Fruit fly (Drosophila melanogaster): ENCODE data around the gene Pdk1.

The Pdk1 gene

dm6 chr3L:174501-174900 is 45.3 kb downstream of the Pdk1 start (continued):
- TF ChIP-seq CG34376 (GFP tag; optimal IDR thresholded peaks at IDR 0.05) (no peak), Scr (GFP tag; IDR thresholded peaks at IDR 0.05; ENCODE audit: partially characterized antibody) (peak; percentile 89), CG2712 (tag; optimal IDR thresholded peaks at IDR 0.05) (peak; percentile 3), BEAF-32 (GFP tag; optimal IDR thresholded peaks at IDR 0.05) (peak; percentile 84)

- no peak for TF ChIP-seq Ravus (GFP tag; IDR thresholded peaks at IDR 0.05)
- TF ChIP-seq pum (GFP tag; optimal IDR thresholded peaks at IDR 0.05): no peak
- no peak for TF ChIP-seq Lim3 (GFP tag; IDR thresholded peaks at IDR 0.05)
- peak in 1 of 3 experiments; percentile 23 for TF ChIP-seq lola (GFP tag; optimal IDR thresholded peaks at IDR 0.05)
- TF ChIP-seq CG8944 (GFP tag; optimal IDR thresholded peaks at IDR 0.05): no peak
- no peak for TF ChIP-seq CG7357 (GFP tag; IDR thresholded peaks at IDR 0.05)
- no peak for TF ChIP-seq bcd (GFP tag; optimal IDR thresholded peaks at IDR 0.05)
- peak; percentile 80 for TF ChIP-seq sd (tag; optimal IDR thresholded peaks at IDR 0.05)
- peak; percentile 59 for TF ChIP-seq CG13287 (GFP tag; IDR thresholded peaks at IDR 0.05; ENCODE audit: partially characterized antibody)
- no peak for TF ChIP-seq Hr51 (GFP tag; optimal IDR thresholded peaks at IDR 0.05)
- no peak for TF ChIP-seq CG9727 (GFP tag; optimal IDR thresholded peaks at IDR 0.05)
- TF ChIP-seq CG15514 (GFP tag; optimal IDR thresholded peaks at IDR 0.05): peak; percentile 22
- TF ChIP-seq CG4617 (GFP tag; optimal IDR thresholded peaks at IDR 0.05; ENCODE audit: borderline replicate concordance): peak; percentile 6
- peak; percentile 29 for TF ChIP-seq stwl (tag; optimal IDR thresholded peaks at IDR 0.05)
- no peak for TF ChIP-seq croc (GFP tag; conservative IDR thresholded peaks at IDR 0.05)
- TF ChIP-seq CG1603 (tag; optimal IDR thresholded peaks at IDR 0.05): peak; percentile 80
- TF ChIP-seq CG6254 (GFP tag; optimal IDR thresholded peaks at IDR 0.05): peak; percentile 67
- TF ChIP-seq Blimp-1 (GFP tag; optimal IDR thresholded peaks at IDR 0.05): no peak
- TF ChIP-seq CG4424 (GFP tag; optimal IDR thresholded peaks at IDR 0.05): peak; percentile 5
- TF ChIP-seq HmgZ (tag; optimal IDR thresholded peaks at IDR 0.05): peak; percentile 18
- peak; percentile 25 for TF ChIP-seq CG18011 (GFP tag; optimal IDR thresholded peaks at IDR 0.05)
- peak; percentile 10 for TF ChIP-seq Hmr (GFP tag; optimal IDR thresholded peaks at IDR 0.05)
- no peak for TF ChIP-seq CkIIα-i1 (GFP tag; IDR thresholded peaks at IDR 0.05)
- no peak for TF ChIP-seq CG3726 (GFP tag; IDR thresholded peaks at IDR 0.05)
- peak; percentile 35 for TF ChIP-seq CG12659 (GFP tag; optimal IDR thresholded peaks at IDR 0.05)
- no peak for TF ChIP-seq pros (GFP tag; optimal IDR thresholded peaks at IDR 0.05)
- no peak for TF ChIP-seq Atf-2 (GFP tag; optimal IDR thresholded peaks at IDR 0.05)
- TF ChIP-seq Eip74EF (GFP tag; optimal IDR thresholded peaks at IDR 0.05): peak in 1 of 2 experiments; percentile 81
- TF ChIP-seq CG3281 (GFP tag; optimal IDR thresholded peaks at IDR 0.05): peak; percentile 22
- no peak for TF ChIP-seq CG14014 (GFP tag; IDR thresholded peaks at IDR 0.05)
- no peak for TF ChIP-seq tap (tag; optimal IDR thresholded peaks at IDR 0.05)
- TF ChIP-seq Ets97D (GFP tag; optimal IDR thresholded peaks at IDR 0.05): peak; percentile 43
- no peak for TF ChIP-seq Side (GFP tag; optimal IDR thresholded peaks at IDR 0.05)
- peak; percentile 72 for TF ChIP-seq gfzf (GFP tag; optimal IDR thresholded peaks at IDR 0.05)
- no peak for TF ChIP-seq yki (optimal IDR thresholded peaks at IDR 0.05)
- no peak for TF ChIP-seq CG4707 (GFP tag; optimal IDR thresholded peaks at IDR 0.05)
- 0 out of 4 replicates have a peak, but pooled peaks have one; percentile 35 for TF ChIP-seq chinmo (GFP tag; IDR thresholded peaks at IDR 0.05; ENCODE audit: partially characterized antibody)
- TF ChIP-seq onecut (GFP tag; IDR thresholded peaks at IDR 0.05): no peak
- TF ChIP-seq Med (GFP tag): peak; percentile 84
- peak; percentile 47; the same call in 2 of the 4 replicates for TF ChIP-seq Dll (GFP tag; IDR thresholded peaks at IDR 0.05; ENCODE audit: partially characterized antibody)
- TF ChIP-seq CG34376 (GFP tag; optimal IDR thresholded peaks at IDR 0.05): no peak
- TF ChIP-seq ash1 (GFP tag; optimal IDR thresholded peaks at IDR 0.05): no peak
- no peak for TF ChIP-seq Rfx (GFP tag; IDR thresholded peaks at IDR 0.05)
- TF ChIP-seq CrebB (tag; optimal IDR thresholded peaks at IDR 0.05): peak; percentile 33
- TF ChIP-seq ham (GFP tag; IDR thresholded peaks at IDR 0.05): no peak
Measured at dm6 chr3L:175949-176348, 46.7 kb downstream of the Pdk1 start, which contains the start of gene CG7049. Gene CG7049 (minus strand): TSS chr3L:176228.

Measured in whole organism, embryonic.